Worm (Caenorhabditis elegans): ENCODE measurements around the gene col-133.
A peak's percentile ranks its signal among the peaks of the same experiment; 100 is the strongest.

col-133 gene

DNA sequence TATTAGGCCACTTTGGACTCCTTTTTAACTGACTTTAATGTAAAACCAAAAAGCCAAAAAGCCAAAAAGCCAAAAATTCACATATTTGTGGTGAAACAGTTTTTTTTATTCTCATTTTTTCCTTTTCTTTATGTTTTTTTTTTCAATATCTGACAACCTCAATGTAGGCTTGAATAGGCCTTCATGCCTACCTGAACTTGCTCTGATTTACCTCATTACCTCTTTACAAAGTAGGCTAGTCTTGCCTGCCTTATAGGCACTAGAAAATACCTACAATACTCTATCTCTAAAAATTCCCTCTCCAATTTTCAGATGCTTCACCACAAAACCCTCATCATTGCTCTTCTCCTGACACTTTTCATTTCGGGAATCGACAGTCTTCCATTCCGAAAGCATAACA, 7.1 kb upstream of the col-133 start, which contains the start of gene ins-34:
Gene ins-34 (plus strand): TSS at position 301 of the 400 bp plus-strand sequence.
- TF ChIP-seq him-1 (tag; optimal IDR thresholded peaks at IDR 0.05) (no peak), dao-5 (tag; optimal IDR thresholded peaks at IDR 0.05) (no peak), W03F9.2 (tag; optimal IDR thresholded peaks at IDR 0.05) (no peak)

DNA sequence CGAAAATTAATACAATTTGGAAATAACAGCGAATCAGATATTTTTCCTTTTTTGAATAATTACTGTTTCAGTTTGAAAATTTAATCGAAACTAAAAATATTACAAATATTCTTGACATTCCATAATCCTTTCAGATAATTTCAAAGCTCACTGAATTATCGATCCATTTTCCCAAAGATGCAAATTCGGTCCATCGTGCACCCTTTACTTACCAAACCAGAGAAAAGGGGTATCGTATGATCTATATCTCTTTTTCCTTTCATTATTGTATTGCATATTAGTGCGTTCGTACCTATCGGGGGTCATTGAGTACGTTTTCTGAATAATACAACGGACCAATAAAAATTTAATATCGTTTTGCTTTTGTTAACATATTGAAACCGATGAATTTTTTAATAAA, 5.6 kb upstream of the col-133 start:
- TF ChIP-seq W03F9.2 (tag; optimal IDR thresholded peaks at IDR 0.05) = no peak
- TF ChIP-seq dao-5 (tag; optimal IDR thresholded peaks at IDR 0.05) = no peak
- no peak for TF ChIP-seq him-1 (tag; optimal IDR thresholded peaks at IDR 0.05)

DNA sequence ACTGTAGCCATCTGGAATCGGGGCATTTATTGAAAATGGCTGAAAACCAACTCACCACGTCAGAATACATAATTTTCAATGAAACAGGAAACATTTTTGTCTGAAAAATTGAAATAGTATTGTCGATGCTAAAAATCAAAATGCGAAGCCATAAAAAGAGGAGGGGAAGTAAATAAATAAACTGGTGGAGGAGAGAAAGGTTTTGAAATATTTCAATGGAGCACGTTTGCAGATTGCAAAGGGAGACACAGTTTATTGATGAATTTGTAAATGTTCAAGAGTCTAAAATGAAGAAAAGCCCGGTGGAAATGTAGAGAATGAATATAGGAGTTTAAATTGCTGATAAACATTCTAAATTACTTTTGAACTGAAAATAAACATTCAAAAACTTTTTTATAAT, 3.9 kb upstream of the col-133 start, which contains the start of gene F52B11.5:
Gene F52B11.5 (minus strand): TSS at position 178 of the 400 bp plus-strand sequence.
- no peak for TF ChIP-seq dao-5 (tag; optimal IDR thresholded peaks at IDR 0.05)
- no peak for TF ChIP-seq W03F9.2 (tag; optimal IDR thresholded peaks at IDR 0.05)
- no peak for TF ChIP-seq him-1 (tag; optimal IDR thresholded peaks at IDR 0.05)

DNA sequence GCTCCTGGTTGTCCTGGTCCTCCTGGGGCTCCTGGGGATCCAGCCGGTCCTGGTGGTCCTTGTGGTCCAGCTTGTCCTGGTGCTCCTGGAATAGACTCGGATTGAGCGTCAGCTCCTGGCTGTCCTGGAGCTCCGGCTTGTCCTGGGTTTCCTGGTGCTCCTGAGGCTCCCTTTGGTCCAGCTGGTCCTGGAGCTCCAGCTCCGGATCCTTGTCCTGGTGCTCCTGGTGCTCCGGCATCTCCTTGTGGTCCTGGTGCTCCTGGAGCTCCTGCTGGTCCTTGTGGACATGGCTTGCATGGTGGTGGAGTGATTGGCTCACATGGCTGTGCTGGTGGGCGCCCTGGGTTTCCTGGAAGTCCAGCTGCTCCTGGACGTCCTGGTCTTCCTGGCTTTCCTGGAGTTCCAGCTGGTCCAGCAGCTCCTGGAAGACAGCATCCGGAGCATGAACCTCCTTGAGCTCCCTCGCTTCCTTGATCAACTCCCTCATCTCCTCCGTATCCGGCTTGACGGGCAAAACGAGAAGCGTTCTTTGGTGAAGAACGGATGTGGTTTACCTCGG, 537 bp downstream of the col-133 start:
- TF ChIP-seq dao-5 (tag; optimal IDR thresholded peaks at IDR 0.05) (no peak), him-1 (tag; optimal IDR thresholded peaks at IDR 0.05) (no peak), W03F9.2 (tag; optimal IDR thresholded peaks at IDR 0.05) (no peak)

DNA sequence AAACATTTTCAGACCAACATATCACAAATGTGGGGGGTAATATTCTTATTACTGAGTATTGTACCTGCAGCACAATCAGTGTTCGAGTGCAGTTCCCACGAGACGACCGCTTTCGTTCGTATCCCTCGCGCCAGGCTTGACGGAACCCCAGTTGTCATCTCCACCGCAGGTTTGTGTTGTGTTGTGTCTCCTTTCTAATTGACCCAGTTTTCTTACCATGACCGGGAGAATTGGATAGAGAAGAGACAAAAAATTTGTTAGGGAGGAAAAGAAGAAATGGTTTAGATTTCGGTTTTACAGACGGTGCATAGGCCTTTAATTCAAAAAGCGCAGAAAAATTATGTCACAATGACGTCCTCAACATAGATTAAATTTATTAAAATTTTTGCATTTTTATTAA, 7.9 kb downstream of the col-133 start, which contains the start of gene noah-2:
Gene noah-2 (plus strand): TSS at position 13 of the 400 bp plus-strand sequence.
- TF ChIP-seq him-1 (tag; optimal IDR thresholded peaks at IDR 0.05) = no peak

DNA sequence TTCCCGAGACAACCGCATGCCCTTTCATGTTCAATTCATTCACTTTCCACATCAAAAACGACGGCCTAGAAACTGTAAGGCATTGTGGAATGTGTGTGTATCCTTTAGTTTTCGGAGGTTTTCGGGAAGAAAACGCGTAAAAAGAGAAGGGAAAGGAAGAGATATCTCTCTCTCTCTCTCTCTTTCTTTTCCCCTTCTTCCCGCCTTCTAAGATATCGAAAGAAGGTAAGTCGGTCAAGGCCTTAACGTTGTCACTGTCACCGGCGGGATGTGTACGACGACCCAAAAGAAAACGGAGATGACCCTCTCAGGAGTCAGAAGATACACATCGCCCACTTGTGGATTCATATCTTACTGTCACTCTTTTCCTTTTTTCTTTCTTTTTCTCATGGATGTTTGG, 9.4 kb downstream of the col-133 start:
- TF ChIP-seq him-1 (tag; optimal IDR thresholded peaks at IDR 0.05) = no peak
- TF ChIP-seq dao-5 (tag; optimal IDR thresholded peaks at IDR 0.05) = no peak
- no peak for TF ChIP-seq W03F9.2 (tag; optimal IDR thresholded peaks at IDR 0.05)

DNA sequence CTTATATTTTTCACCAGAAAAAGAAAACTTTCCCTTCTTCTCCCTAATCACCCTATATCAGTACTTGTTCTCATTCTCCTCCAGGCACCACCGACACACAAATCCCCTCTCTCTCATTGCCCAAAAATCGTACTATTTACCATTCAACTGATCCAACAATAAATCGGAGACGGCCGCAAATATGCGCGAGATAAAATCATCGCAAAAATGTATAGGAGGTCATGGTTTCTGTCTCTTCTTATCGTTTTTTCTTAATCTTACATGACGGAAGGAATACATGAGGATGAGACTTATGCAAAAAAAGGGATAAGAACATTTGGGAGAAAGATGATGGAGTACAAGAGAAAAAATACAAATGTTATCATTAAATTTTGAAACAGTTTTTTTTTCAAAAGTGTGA, 12.8 kb downstream of the col-133 start:
- TF ChIP-seq dao-5 (tag; optimal IDR thresholded peaks at IDR 0.05) (no peak), W03F9.2 (tag; optimal IDR thresholded peaks at IDR 0.05) (no peak), him-1 (tag; optimal IDR thresholded peaks at IDR 0.05) (no peak)

DNA sequence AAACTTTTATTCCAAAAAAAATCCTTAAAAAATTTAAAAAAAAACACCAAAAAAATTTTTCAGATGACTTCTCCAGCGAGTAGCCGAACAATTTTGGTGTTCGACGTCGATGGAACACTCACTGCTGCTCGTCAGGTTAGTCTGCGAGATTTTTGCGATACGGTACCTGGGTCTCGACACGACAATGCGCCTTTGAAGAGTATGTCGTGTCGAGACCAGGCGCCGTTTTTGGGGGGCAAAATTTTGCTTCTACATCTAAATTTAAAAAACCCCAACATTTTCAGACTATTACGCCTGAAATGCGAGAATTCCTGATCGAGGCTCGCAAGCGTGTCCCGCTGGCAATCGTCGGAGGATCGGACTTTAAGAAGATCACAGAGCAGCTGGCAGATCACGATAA, 15.7 kb downstream of the col-133 start, which contains the start of gene F52B11.2:
Gene F52B11.2 (plus strand): TSS at position 64 of the 400 bp plus-strand sequence.
- TF ChIP-seq dao-5 (tag; optimal IDR thresholded peaks at IDR 0.05) = no peak
- no peak for TF ChIP-seq W03F9.2 (tag; optimal IDR thresholded peaks at IDR 0.05)
- TF ChIP-seq him-1 (tag; optimal IDR thresholded peaks at IDR 0.05) = no peak

DNA sequence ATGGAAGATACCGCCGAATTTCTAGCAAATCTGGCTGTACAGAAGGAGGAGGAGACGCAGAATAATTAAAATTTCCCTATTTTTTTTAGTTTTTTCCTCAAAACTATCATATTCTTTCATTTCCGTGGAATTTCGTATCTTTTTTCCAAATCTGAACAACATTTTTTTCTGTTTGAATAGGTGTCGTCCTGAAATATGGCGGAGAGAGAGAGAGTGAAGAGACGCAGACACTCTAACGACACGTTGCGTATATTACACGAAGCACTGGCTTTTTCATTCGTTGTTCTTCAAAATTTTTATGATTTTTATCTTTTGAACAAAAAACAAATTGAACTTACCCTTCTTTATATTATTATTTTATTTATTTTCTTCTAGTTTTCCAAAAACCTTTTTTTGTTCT, 16.2 kb downstream of the col-133 start:
- no peak for TF ChIP-seq him-1 (tag; optimal IDR thresholded peaks at IDR 0.05)
- TF ChIP-seq W03F9.2 (tag; optimal IDR thresholded peaks at IDR 0.05) = no peak
- no peak for TF ChIP-seq dao-5 (tag; optimal IDR thresholded peaks at IDR 0.05)

DNA sequence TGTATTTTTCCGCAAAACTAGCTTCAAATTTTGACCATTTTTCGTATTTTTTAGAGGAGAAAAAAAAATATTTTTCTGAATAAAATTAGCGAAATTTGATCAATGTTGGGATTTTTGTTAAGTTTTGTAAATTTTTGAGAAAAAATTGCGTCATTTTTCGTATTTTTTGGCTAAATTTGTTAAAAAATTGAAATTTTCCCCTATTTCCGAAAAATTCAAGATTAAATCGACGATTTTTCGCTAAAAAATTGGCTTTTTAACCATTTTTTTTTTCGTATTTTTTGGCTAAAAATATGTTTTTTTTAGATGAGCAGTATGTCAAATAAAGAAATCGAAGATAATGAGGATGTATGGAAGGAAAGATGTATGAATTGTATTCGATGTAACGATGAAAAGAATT, 22.0 kb downstream of the col-133 start, which contains the start of gene cfp-1:
Gene cfp-1 (plus strand): TSS at position 301 of the 400 bp plus-strand sequence.
- no peak for TF ChIP-seq him-1 (tag; optimal IDR thresholded peaks at IDR 0.05)
- no peak for TF ChIP-seq dao-5 (tag; optimal IDR thresholded peaks at IDR 0.05)
- no peak for TF ChIP-seq W03F9.2 (tag; optimal IDR thresholded peaks at IDR 0.05)

DNA sequence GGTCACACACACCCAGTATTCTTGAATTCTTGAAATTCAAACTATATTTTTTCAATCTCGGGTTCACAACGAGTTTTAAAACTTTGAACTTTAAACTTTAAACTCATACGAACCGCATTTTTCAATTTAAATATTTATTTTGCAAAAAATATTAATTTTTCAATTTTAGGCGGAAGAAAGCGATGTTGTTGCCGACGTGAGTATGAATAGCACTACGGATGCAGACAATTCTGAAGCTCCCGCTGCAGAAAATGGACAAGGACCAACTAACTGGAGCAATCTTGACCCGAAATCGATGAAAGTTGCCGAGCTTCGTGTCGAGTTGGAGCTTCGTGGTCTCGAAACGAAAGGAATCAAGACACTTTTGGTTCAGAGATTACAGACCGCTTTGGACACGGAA, 24.7 kb downstream of the col-133 start:
- no peak for TF ChIP-seq dao-5 (tag; optimal IDR thresholded peaks at IDR 0.05)

DNA sequence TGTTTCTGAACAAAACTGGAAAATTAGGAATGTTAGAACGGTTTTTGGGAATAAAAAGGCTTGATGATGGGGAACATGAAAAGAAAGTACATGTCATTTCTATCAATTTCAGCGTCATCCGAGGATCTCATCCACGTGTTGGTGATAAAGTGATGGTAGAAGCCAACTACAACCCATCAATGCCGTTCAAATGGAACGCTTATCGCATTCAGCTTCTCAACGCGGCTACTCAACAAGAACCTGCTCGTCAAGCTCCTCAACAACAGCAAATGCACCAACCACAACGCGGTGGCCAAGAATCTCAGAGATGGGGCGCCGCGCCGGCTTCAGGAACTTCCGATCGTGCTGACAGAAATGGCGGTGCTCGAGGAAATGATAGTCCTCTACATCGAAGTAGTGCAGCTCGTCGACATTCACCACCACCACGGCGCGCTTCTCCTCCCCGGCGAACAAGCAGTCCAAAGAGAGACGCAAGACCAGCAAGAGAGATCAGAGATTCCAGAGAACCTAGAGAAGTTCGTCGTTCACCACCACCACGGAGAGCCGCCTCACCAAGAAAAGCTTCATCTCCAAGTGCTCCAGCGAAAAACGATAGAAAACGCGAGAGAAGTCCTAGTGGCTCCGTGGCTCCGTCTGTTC, 27.0 kb downstream of the col-133 start:
- TF ChIP-seq him-1 (tag; optimal IDR thresholded peaks at IDR 0.05) (no peak), dao-5 (tag; optimal IDR thresholded peaks at IDR 0.05) (no peak), W03F9.2 (tag; optimal IDR thresholded peaks at IDR 0.05) (no peak)

DNA sequence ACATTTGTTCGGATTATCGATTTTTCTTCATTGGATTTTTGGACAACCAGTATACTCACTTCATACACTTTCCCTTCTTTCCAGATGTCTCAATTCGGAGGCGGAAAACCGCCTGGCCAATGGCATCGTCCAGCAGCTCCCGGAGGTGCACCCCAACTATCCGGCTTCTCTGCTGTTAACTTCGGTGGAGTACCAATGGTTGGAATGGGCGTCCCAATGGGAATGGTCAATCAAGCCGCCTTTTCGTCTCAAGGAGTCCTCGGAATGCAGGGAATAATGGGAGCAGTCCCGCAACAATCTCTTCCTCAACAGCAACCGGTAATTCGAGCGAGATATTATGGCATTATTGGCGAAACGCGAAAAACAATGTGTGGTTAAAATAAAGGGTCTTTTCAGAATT, 27.7 kb downstream of the col-133 start, which contains the start of gene ccar-1:
Gene ccar-1 (plus strand): TSS at position 83 of the 400 bp plus-strand sequence.
- TF ChIP-seq him-1 (tag; optimal IDR thresholded peaks at IDR 0.05) = no peak
- TF ChIP-seq W03F9.2 (tag; optimal IDR thresholded peaks at IDR 0.05) = no peak
- TF ChIP-seq dao-5 (tag; optimal IDR thresholded peaks at IDR 0.05) = no peak

DNA sequence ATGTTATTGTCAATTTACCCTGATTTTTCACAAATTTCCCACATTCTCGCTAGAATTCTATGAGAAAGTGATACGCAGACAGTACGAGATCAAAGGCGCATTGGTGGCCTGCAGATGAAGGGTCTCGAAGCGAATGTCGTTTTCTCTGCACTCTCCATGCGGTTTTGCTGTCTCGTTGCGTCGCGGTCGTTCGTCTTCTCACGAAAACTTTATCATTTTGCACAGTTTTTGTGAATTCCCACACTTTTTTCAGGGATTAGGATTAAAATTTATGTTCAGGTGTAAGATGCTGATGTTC, 28.2 kb downstream of the col-133 start:
- no peak for TF ChIP-seq him-1 (tag; optimal IDR thresholded peaks at IDR 0.05)
- peak; percentile 36 for TF ChIP-seq W03F9.2 (tag; optimal IDR thresholded peaks at IDR 0.05)

Measured in whole organism, L4/young adult.